Fruit fly (Drosophila melanogaster) S2 (cell line): Measurements from ENCODE around the gene CG9673.

ENCODE experiments used
- CG8478 ChIP-seq: fragments of >200 bp; optimal IDR thresholded peaks from 2 replicates; lab custom pipeline; 2018
- CTCF ChIP-seq, 2 experiments: fragments of >200 bp; optimal IDR thresholded peaks; 2 replicates each; lab custom pipeline; 2018

dm6 chrX:16687400-16688105 lies 16.1 kb downstream of the CG9673 start:
- TF ChIP-seq CTCF (optimal IDR thresholded peaks at IDR 0.05; lab: Kevin White, UChicago) (no peak), CG8478 (lab: Kevin White, UChicago) (no peak)
